Fruit fly (Drosophila melanogaster): ENCODE data around the gene fd3F.

fd3F gene

DNA sequence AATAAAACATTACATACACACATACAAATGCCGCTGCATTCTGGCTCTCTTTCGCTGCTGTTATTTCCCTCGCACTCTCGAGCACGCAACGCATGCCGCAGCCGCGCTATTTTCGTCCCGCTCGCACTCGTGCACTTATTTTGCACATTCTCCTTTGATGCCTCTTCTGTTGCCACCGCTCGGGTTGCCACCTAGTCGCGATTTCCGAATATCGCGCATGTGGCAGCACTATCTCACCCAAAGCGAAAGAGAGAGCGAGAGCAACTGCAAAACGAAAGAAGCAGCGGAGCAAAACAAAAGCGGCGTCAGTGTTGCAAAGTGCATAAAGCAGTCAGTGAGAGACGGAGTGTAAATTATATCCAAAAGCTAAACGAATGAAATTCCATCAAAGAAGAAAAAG is 21.2 kb upstream of the fd3F start (continued):
- TF ChIP-seq salm (tag; optimal IDR thresholded peaks at IDR 0.05) (no peak), hbn (GFP tag; IDR thresholded peaks at IDR 0.05; ENCODE audit: partially characterized antibody) (peak; percentile 39), Stat92E (GFP tag; optimal IDR thresholded peaks at IDR 0.05) (peak in 1 of 3 experiments; percentile 26), Side (GFP tag; optimal IDR thresholded peaks at IDR 0.05) (peak; percentile 49), wor (GFP tag; IDR thresholded peaks at IDR 0.05) (no peak), sc (optimal IDR thresholded peaks at IDR 0.05) (no peak), sc (GFP tag; optimal IDR thresholded peaks at IDR 0.05) (no peak), CG10654 (GFP tag; optimal IDR thresholded peaks at IDR 0.05) (no peak), CG2199 (GFP tag; IDR thresholded peaks at IDR 0.05) (0 out of 3 replicates have a peak, but pooled peaks have one; percentile 66), disco-r (GFP tag; optimal IDR thresholded peaks at IDR 0.05) (no peak), CG6791 (GFP tag; IDR thresholded peaks at IDR 0.05; ENCODE audit: partially characterized antibody) (peak; percentile 16; the same call in 1 of the 3 replicates), CG1792 (GFP tag; optimal IDR thresholded peaks at IDR 0.05) (no peak), CG17328 (GFP tag; IDR thresholded peaks at IDR 0.05) (no peak), Aef1 (GFP tag; IDR thresholded peaks at IDR 0.05) (no peak), CG7745 (tag; optimal IDR thresholded peaks at IDR 0.05) (peak; percentile 4), Doc2 (GFP tag; IDR thresholded peaks at IDR 0.05) (no peak), ERR (GFP tag; optimal IDR thresholded peaks at IDR 0.05) (no peak), trh (GFP tag; optimal IDR thresholded peaks at IDR 0.05) (no peak), org-1 (GFP tag; optimal IDR thresholded peaks at IDR 0.05) (no peak), CG15479 (GFP tag; optimal IDR thresholded peaks at IDR 0.05) (peak; percentile 94), tll (GFP tag; optimal IDR thresholded peaks at IDR 0.05) (peak in 1 of 2 experiments; percentile 4), kay (GFP tag; optimal IDR thresholded peaks at IDR 0.05) (no peak), twi (tag; optimal IDR thresholded peaks at IDR 0.05) (peak; percentile 14), Ets65A (GFP tag) (peak; percentile 62), lbe (GFP tag; optimal IDR thresholded peaks at IDR 0.05) (peak; percentile 50), Ets97D (GFP tag; optimal IDR thresholded peaks at IDR 0.05) (peak; percentile 60), CG4424 (GFP tag; optimal IDR thresholded peaks at IDR 0.05) (no peak), slbo (GFP tag; IDR thresholded peaks at IDR 0.05) (0 out of 2 replicates have a peak, but pooled peaks have one; percentile 33), gro (GFP tag; optimal IDR thresholded peaks at IDR 0.05) (peak; percentile 65), CG18011 (GFP tag; optimal IDR thresholded peaks at IDR 0.05) (no peak), YL-1 (GFP tag; optimal IDR thresholded peaks at IDR 0.05) (peak; percentile 18), sd (tag; optimal IDR thresholded peaks at IDR 0.05) (peak; percentile 86), CG9215 (GFP tag; IDR thresholded peaks at IDR 0.05) (no peak), Opbp (GFP tag; IDR thresholded peaks at IDR 0.05; ENCODE audit: partially characterized antibody) (peak; percentile 75; the same call in 2 of the 3 replicates), Mad (GFP tag; optimal IDR thresholded peaks at IDR 0.05) (peak; percentile 0), CG9932 (GFP tag; IDR thresholded peaks at IDR 0.05) (peak; percentile 41), tgo (GFP tag; IDR thresholded peaks at IDR 0.05) (no peak), Hr39 (optimal IDR thresholded peaks at IDR 0.05) (no peak), sens (GFP tag) (peak; percentile 88), klu (GFP tag; IDR thresholded peaks at IDR 0.05) (no peak), Nf-YC (tag; optimal IDR thresholded peaks at IDR 0.05) (peak; percentile 28), nerfin-2 (GFP tag; IDR thresholded peaks at IDR 0.05; ENCODE audit: partially characterized antibody) (no peak), kni (GFP tag; optimal IDR thresholded peaks at IDR 0.05) (peak; percentile 31), stc (GFP tag; IDR thresholded peaks at IDR 0.05) (peak; percentile 22; the same call in 1 of the 2 replicates), CG6654 (GFP tag; optimal IDR thresholded peaks at IDR 0.05) (no peak), CG6765 (GFP tag; optimal IDR thresholded peaks at IDR 0.05) (no peak), CG17186 (GFP tag; optimal IDR thresholded peaks at IDR 0.05) (peak; percentile 36), D19A (tag; optimal IDR thresholded peaks at IDR 0.05) (no peak), NC2β (GFP tag; optimal IDR thresholded peaks at IDR 0.05) (peak; percentile 15), CG13624 (GFP tag; optimal IDR thresholded peaks at IDR 0.05) (peak; percentile 45), CG12769 (tag; optimal IDR thresholded peaks at IDR 0.05) (no peak), Ada2b (GFP tag; IDR thresholded peaks at IDR 0.05) (no peak)

Data from whole organism, embryonic.